Worm (Caenorhabditis elegans): Measurements from ENCODE around the gene ace-1.

ace-1 gene

DNA sequence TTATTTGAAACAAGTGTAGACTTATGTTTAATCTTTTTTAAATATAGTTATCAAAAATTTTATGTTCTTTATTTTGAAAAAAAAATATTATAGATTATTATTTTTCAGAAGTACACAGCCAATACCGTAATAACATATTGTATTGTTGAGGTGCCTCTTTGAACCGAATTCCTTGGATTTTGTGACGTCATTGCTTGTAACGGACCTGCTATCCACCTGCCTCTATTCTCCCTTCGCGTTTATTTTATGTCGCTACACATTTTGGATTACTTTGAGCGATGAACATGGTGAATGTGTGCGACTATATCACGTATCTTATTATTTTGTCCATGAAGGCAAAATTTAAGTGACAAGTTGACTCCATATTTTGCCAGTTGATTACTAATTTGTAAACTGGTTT lies 39.9 kb upstream of the ace-1 start:
- TF ChIP-seq ceh-16 (tag; optimal IDR thresholded peaks at IDR 0.05) (no peak), C34F6.9 (tag; optimal IDR thresholded peaks at IDR 0.05) (no peak), fos-1 (tag; optimal IDR thresholded peaks at IDR 0.05) (no peak), ZK546.5 (tag; optimal IDR thresholded peaks at IDR 0.05) (no peak), peb-1 (tag; optimal IDR thresholded peaks at IDR 0.05) (no peak), nhr-12 (tag; optimal IDR thresholded peaks at IDR 0.05) (no peak), nhr-10 (tag; optimal IDR thresholded peaks at IDR 0.05) (peak; percentile 11)

DNA sequence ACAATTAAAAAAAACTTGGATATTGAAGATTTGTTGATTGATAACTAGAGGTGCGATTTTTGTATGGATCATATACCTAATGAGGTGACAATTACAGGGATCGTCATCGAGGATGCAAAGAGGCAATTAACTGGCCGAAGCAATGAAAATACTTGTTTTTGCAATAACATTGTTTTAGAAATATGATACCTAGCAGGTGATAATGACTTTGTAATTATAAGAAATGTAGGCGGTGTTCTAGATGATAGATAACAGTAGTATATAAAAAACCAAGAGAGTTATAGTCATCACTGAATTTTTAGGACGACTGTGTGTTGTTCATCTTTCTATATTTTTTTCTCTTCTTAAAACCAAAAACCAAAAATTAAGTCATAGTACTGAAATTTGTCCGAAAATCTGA lies 38.8 kb upstream of the ace-1 start, which contains the start of gene C11G6.2:
C11G6.2 (plus strand) TSS at position 301 of the 400 bp plus-strand sequence.
- no peak for TF ChIP-seq nhr-12 (tag; optimal IDR thresholded peaks at IDR 0.05)
- no peak for TF ChIP-seq unc-55 (GFP tag; optimal IDR thresholded peaks at IDR 0.05)
- TF ChIP-seq nhr-21 (tag; optimal IDR thresholded peaks at IDR 0.05) = no peak
- TF ChIP-seq ZK546.5 (tag; optimal IDR thresholded peaks at IDR 0.05) = no peak
- no peak for TF ChIP-seq nhr-237 (tag; optimal IDR thresholded peaks at IDR 0.05)
- no peak for TF ChIP-seq fos-1 (tag; optimal IDR thresholded peaks at IDR 0.05)
- no peak for TF ChIP-seq mbf-1 (tag; optimal IDR thresholded peaks at IDR 0.05)
- no peak for TF ChIP-seq crh-2 (tag; optimal IDR thresholded peaks at IDR 0.05)
- TF ChIP-seq elt-1 (tag; optimal IDR thresholded peaks at IDR 0.05) = no peak
- TF ChIP-seq lsy-2 (tag; optimal IDR thresholded peaks at IDR 0.05) = no peak
- no peak for TF ChIP-seq elt-3 (tag; optimal IDR thresholded peaks at IDR 0.05)
- no peak for TF ChIP-seq peb-1 (tag; optimal IDR thresholded peaks at IDR 0.05)
- no peak for TF ChIP-seq ceh-82 (tag; optimal IDR thresholded peaks at IDR 0.05)

DNA sequence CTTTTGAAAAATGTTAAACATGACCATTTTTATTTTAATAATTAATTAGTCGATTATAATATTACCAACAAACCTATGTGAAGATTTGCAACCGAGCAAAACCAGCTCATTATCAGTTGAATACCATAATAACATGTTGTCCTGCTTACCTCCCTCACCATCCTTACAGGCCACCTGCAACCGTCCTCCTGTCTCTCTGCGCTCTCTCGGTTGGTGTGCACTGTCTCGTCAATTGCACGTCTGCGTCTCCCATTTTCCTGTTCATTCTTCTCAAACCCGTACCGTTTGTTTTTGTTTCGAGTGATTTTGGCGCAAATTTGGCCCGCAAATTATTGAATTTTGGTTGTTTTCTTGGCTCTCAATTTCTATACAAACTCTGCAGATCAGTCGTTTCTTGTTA lies 35.7 kb upstream of the ace-1 start:
- TF ChIP-seq nhr-21 (tag; optimal IDR thresholded peaks at IDR 0.05) = no peak
- no peak for TF ChIP-seq ztf-1 (GFP tag; conservative IDR thresholded peaks at IDR 0.05)
- TF ChIP-seq ZK546.5 (tag; optimal IDR thresholded peaks at IDR 0.05) = no peak
- no peak for TF ChIP-seq gmeb-1 (tag; optimal IDR thresholded peaks at IDR 0.05)
- no peak for TF ChIP-seq mab-5 (tag; optimal IDR thresholded peaks at IDR 0.05)
- no peak for TF ChIP-seq Y55F3AM.14 (GFP tag; optimal IDR thresholded peaks at IDR 0.05)
- peak; percentile 3 for TF ChIP-seq sma-9 (GFP tag; optimal IDR thresholded peaks at IDR 0.05)
- TF ChIP-seq sma-9 (tag; optimal IDR thresholded peaks at IDR 0.05) = no peak

DNA sequence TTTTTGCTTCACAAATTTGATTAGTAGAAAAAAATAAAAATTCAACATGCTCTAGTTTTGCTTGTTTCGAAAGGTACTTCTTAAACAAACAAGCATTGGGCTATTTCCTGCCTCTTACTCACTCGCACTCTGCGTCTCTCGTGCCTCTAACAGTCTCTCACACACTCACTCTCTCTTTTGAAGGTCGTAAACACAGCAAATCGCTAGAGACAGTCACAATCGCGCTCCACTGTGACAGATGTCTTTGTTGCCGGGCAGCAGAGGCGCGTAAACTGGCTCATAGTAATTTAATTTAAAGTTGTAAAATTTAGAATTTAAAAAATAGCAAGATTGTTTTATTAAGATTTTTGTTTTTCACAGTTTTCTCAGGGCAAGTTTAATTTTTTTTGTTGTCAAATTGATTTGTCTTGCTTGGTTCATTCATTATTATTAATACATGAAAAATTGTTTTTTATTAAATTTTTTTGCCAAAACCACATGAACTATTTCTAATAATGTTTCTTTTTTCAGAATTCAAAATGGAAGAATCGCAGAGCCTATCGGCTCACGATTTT lies 35.1 kb upstream of the ace-1 start, which contains the start of gene taf-3:
taf-3 (plus strand) TSS at position 504 of the 554 bp plus-strand sequence.
- TF ChIP-seq crh-2 (tag; optimal IDR thresholded peaks at IDR 0.05) (peak; percentile 62), mab-5 (tag; optimal IDR thresholded peaks at IDR 0.05) (no peak), sem-4 (tag; optimal IDR thresholded peaks at IDR 0.05) (no peak), fos-1 (tag; optimal IDR thresholded peaks at IDR 0.05) (peak; percentile 83), unc-55 (GFP tag; optimal IDR thresholded peaks at IDR 0.05) (peak; percentile 68), nhr-25 (tag; optimal IDR thresholded peaks at IDR 0.05) (peak; percentile 62), nhr-129 (tag; optimal IDR thresholded peaks at IDR 0.05) (peak; percentile 83), lin-11 (tag; optimal IDR thresholded peaks at IDR 0.05) (peak; percentile 6), sma-9 (GFP tag; optimal IDR thresholded peaks at IDR 0.05) (peak; percentile 57), sma-9 (tag; optimal IDR thresholded peaks at IDR 0.05) (no peak), C34F6.9 (tag; optimal IDR thresholded peaks at IDR 0.05) (peak; percentile 72), F13H6.1 (tag; optimal IDR thresholded peaks at IDR 0.05) (peak; percentile 50), unc-62 (GFP tag; optimal IDR thresholded peaks at IDR 0.05) (no peak), lsy-2 (tag; optimal IDR thresholded peaks at IDR 0.05) (peak in 1 of 2 experiments; percentile 62), zag-1 (tag; optimal IDR thresholded peaks at IDR 0.05) (no peak)

DNA sequence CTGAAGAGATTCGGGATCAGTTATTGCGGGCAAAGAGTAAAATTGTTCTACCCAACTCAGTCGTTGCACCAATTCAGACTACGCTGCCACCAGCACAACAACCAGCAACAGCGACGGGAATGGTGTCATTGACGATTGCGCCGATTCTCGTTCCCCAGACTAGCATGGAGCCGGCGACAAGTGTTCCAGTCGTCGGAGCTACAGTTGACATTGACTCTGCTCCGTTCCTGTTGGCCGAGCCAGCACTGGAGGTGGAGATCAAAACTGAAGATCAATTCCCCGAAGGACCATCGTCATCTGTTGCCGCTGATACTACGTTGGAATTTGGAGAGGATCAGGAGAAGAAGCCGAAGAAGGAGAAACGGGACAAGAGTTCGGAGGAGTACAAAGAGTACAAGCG lies 31.7 kb upstream of the ace-1 start:
- no peak for TF ChIP-seq nhr-23 (tag; optimal IDR thresholded peaks at IDR 0.05)
- TF ChIP-seq nhr-129 (tag; optimal IDR thresholded peaks at IDR 0.05) = no peak
- no peak for TF ChIP-seq unc-39 (tag; optimal IDR thresholded peaks at IDR 0.05)
- no peak for TF ChIP-seq ztf-4 (tag; optimal IDR thresholded peaks at IDR 0.05)
- TF ChIP-seq snpc-4 (tag; optimal IDR thresholded peaks at IDR 0.05) = no peak
- TF ChIP-seq Y55F3AM.14 (GFP tag; optimal IDR thresholded peaks at IDR 0.05) = no peak
- no peak for TF ChIP-seq mdl-1 (tag; optimal IDR thresholded peaks at IDR 0.05)
- TF ChIP-seq mab-5 (tag; optimal IDR thresholded peaks at IDR 0.05) = no peak
- no peak for TF ChIP-seq elt-3 (tag; optimal IDR thresholded peaks at IDR 0.05)
- no peak for TF ChIP-seq elt-1 (tag; optimal IDR thresholded peaks at IDR 0.05)
- no peak for TF ChIP-seq ZK546.5 (tag; optimal IDR thresholded peaks at IDR 0.05)
- TF ChIP-seq aly-2 (tag; optimal IDR thresholded peaks at IDR 0.05) = no peak
- no peak for TF ChIP-seq lin-11 (tag; optimal IDR thresholded peaks at IDR 0.05)
- no peak for TF ChIP-seq R02D3.7 (tag; optimal IDR thresholded peaks at IDR 0.05)
- TF ChIP-seq F13H6.1 (tag; optimal IDR thresholded peaks at IDR 0.05) = no peak
- no peak for TF ChIP-seq lsy-2 (tag; optimal IDR thresholded peaks at IDR 0.05)
- no peak for TF ChIP-seq mbf-1 (tag; optimal IDR thresholded peaks at IDR 0.05)
- no peak for TF ChIP-seq sma-9 (GFP tag; optimal IDR thresholded peaks at IDR 0.05)
- no peak for TF ChIP-seq sma-9 (tag; optimal IDR thresholded peaks at IDR 0.05)
- TF ChIP-seq ceh-16 (tag; optimal IDR thresholded peaks at IDR 0.05) = no peak
